Worm (Caenorhabditis elegans) whole organism, young adult: ENCODE data around the gene sri-60.

Experiments used
- B0019.2 ChIP-seq: fragments of 200-800 bp; sonication (Bioruptor generic); conservative IDR thresholded peaks from 2 replicates; pipeline ENCODE4 v1.3.6; 2022; ENCODE audit warnings: missing genetic modification reagents, missing genetic modification characterization, missing compliant biosample characterization
- F57A8.1 ChIP-seq: fragments of 200-800 bp; sonication (Bioruptor generic); optimal IDR thresholded peaks from 2 replicates; lab custom pipeline; 2018; ENCODE audit warnings: mild to moderate bottlenecking, missing genetic modification characterization, moderate library complexity, missing compliant biosample characterization
- F57C9.4 ChIP-seq: sonication (generic microtip); optimal IDR thresholded peaks from 2 replicates; lab custom pipeline; 2017; ENCODE audit warnings: mild to moderate bottlenecking, missing genetic modification characterization, missing compliant biosample characterization
- ZK185.1 ChIP-seq: sonication (generic microtip); optimal IDR thresholded peaks from 2 replicates; lab custom pipeline; 2016; ENCODE audit warnings: mild to moderate bottlenecking, missing genetic modification characterization, missing compliant biosample characterization; ENCODE audit not compliant: poor library complexity, severe bottlenecking
- ama-1 ChIP-seq, 3 experiments: fragments of 150-350 bp in 1 of 3; sonication (generic microtip) in 2 of 3; optimal IDR thresholded peaks; 2 replicates each; lab custom pipeline; 2014 to 2018; ENCODE audit warnings: missing biosample characterization in 2 of 3, missing genetic modification characterization in 2 of 3, missing genetic modification reagents in 2 of 3
- atf-7 ChIP-seq: sonication (generic microtip); optimal IDR thresholded peaks from 2 replicates; lab custom pipeline; 2017; ENCODE audit warnings: mild to moderate bottlenecking, missing genetic modification characterization, missing compliant biosample characterization
- attf-6 ChIP-seq: fragments of 200-800 bp; sonication (Bioruptor generic); IDR thresholded peaks from 2 replicates; pipeline ENCODE4 v1.3.6; 2022; ENCODE audit warnings: missing genetic modification reagents, missing genetic modification characterization, missing compliant biosample characterization
- cebp-2 ChIP-seq: fragments of 200-800 bp; sonication (Bioruptor generic); IDR thresholded peaks from 2 replicates; pipeline ENCODE4 v1.3.6; 2022; ENCODE audit warnings: missing genetic modification characterization, missing compliant biosample characterization
- die-1 ChIP-seq: sonication (generic microtip); optimal IDR thresholded peaks from 2 replicates; lab custom pipeline; 2016; ENCODE audit warnings: missing genotype, mild to moderate bottlenecking, missing genetic modification characterization, missing compliant biosample characterization
- hlh-26 ChIP-seq: fragments of 200-800 bp; sonication (Bioruptor generic); conservative IDR thresholded peaks from 2 replicates; pipeline ENCODE4 v1.3.6; 2022; ENCODE audit warnings: missing genetic modification reagents, missing genetic modification characterization, missing compliant biosample characterization
- mxl-1 ChIP-seq: sonication (generic microtip); optimal IDR thresholded peaks from 2 replicates; lab custom pipeline; 2016; ENCODE audit warnings: missing genetic modification characterization, missing compliant biosample characterization
- nhr-120 ChIP-seq: fragments of 200-800 bp; sonication (Bioruptor generic); IDR thresholded peaks from 2 replicates; pipeline ENCODE4 v1.3.6; 2022; ENCODE audit warnings: missing genetic modification characterization, missing compliant biosample characterization
- snpc-3.4 ChIP-seq: sonication (generic microtip); optimal IDR thresholded peaks from 2 replicates; lab custom pipeline; 2017; ENCODE audit warnings: missing genetic modification characterization, mild to moderate bottlenecking, missing compliant biosample characterization, antibody characterized with exemption, moderate library complexity, missing genotype, missing genetic modification reagents
- snpc-4 ChIP-seq, 5 experiments: fragments of 150-350 bp in 1 of 5; sonication (generic microtip) in 4 of 5; optimal IDR thresholded peaks; 2 replicates each; lab custom pipeline; 2014 to 2018; ENCODE audit warnings: missing genetic modification characterization in 5 of 5, missing biosample characterization in 3 of 5, antibody characterized with exemption in 2 of 5, mild to moderate bottlenecking in 2 of 5, missing compliant biosample characterization in 2 of 5, missing genotype in 2 of 5, moderate library complexity in 2 of 5, missing genetic modification reagents in 1 of 5

DNA sequence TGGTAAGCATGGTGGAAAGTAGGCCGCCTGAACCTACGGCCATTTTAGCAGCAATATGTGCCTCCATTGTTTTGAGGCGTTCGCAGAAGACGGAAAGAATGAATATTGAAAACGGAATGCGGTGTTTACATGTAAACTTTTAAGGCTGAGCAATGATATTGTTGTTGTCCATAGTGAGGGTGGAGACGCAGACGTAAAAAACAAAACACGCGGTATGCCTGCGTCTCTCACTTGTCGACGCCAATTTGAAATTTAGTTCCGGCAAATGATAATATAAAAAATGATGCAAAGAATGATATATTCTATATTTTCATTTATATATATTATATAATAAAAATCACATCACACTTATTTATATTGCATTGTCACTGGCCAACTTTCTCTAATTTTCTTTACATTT lies 5.2 kb upstream of the sri-60 start, which contains the start of gene Y47G7B.2:
- TF ChIP-seq snpc-4 (GFP tag; optimal IDR thresholded peaks at IDR 0.05; lab: Kevin White, UChicago) (no peak), snpc-4 (tag; optimal IDR thresholded peaks at IDR 0.05; lab: Kevin White, UChicago) (no peak), attf-6 (GFP tag; lab: Robert Waterston, UW) (no peak), ZK185.1 (no peak), nhr-120 (GFP tag; lab: Robert Waterston, UW) (no peak), die-1 (no peak), cebp-2 (GFP tag; lab: Robert Waterston, UW) (no peak), F57C9.4 (no peak), hlh-26 (no peak), B0019.2 (no peak), snpc-3.4 (no peak), atf-7 (tag; lab: Kevin White, UChicago) (no peak), mxl-1 (tag; lab: Kevin White, UChicago) (no peak), F57A8.1 (GFP tag; lab: Kevin White, UChicago) (no peak), ama-1 (optimal IDR thresholded peaks at IDR 0.05; lab: Kevin White, UChicago) (no peak), ama-1 (GFP tag; optimal IDR thresholded peaks at IDR 0.05; lab: Kevin White, UChicago) (no peak)
